Worm (Caenorhabditis elegans) whole organism, dauer: Measurements from ENCODE around the gene ttbk-2.2.
"Not testable (repeated sequence)": the region's sequence is repeated elsewhere in the genome, so short reads cannot be mapped to it uniquely, and the experiment has no call there.

Experiments used
- unc-62 ChIP-seq: sonication (generic microtip); optimal IDR thresholded peaks from 2 replicates; lab custom pipeline; 2017; ENCODE audit warnings: missing biosample characterization, missing genetic modification reagents, missing genetic modification characterization

The ttbk-2.2 gene

DNA sequence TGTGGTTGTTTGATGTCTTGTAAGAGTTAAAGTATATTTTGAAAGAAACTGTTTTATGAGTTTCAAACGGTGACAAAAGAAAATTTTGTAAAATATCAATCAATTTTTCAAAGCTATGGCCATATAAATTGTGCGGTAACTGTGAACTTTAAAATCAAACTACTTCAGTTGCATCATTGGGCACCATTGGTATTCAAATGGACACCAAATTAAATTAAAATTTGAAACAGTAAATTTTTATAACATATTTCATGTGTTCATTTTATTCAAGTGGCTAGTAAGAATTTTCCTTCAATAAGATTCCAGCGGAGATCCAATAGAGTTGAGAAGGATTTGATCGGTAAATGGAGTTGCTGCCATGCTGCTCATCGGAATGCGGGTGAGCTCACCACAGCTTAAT is 35.4 kb downstream of the ttbk-2.2 start:
- TF ChIP-seq unc-62: no peak

- no peak for TF ChIP-seq unc-62
Measured at ce11 chrIV:5028978-5029377, 37.8 kb downstream of the ttbk-2.2 start, which contains the start of the genes best-6 and C09B9.2. Gene best-6 (minus strand): TSS chrIV:5029078. Gene C09B9.2 (plus strand): TSS chrIV:5029291.

DNA sequence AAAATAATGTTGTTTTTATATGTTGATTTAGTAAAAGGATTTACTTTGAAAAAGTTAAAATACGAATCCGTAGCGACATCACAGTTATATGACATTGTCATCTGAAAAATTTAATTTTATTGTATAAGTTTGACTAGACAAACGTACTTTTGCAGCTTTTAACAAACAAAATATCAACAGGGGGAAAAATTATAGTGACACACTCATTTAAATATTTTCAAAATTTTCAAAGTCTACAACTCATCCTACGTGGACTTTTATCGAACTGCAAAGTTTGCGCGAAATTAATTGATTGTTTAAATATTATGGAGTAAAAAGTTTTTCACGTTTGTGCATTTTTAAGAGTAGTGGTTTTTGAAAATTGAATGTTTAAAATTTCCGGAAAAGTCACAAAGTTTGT is 41.1 kb downstream of the ttbk-2.2 start, which contains the start of gene C09B9.85:
TSS of gene C09B9.85 (minus strand) at position 101 of the 400 bp plus-strand sequence.
- TF ChIP-seq unc-62: no peak

- no peak for TF ChIP-seq unc-62
Measured at ce11 chrIV:5020533-5020932, 46.3 kb downstream of the ttbk-2.2 start, which contains the start of gene T28H11.8. Gene T28H11.8 (minus strand): TSS chrIV:5020633.

ce11 chrIV:5017075-5017474 is 49.7 kb downstream of the ttbk-2.2 start, which contains the start of gene T28H11.7:
Gene T28H11.7 (minus strand): TSS chrIV:5017175.
- not testable (repeated sequence) for TF ChIP-seq unc-62

DNA sequence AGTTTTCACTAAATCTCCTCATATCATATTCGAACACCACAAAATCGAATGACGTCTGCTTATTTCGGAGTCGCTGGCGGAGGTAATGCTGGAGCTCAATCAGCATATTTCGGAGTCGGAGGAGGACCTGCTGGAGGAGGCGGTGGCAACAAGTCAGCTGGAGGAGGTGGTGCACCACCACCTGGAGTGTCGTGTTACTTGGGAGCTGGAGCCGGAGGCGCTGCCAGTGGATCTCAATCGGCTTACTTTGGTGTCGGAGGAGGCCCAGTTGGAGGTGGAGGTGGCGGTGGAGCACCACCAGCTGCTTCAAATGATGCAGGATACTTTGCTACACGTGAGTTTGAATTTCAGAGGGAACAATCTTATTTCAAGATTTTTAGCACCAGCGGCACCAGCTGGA is 50.3 kb downstream of the ttbk-2.2 start, which contains the start of gene ssq-4:
TSS of gene ssq-4 (plus strand) at position 19 of the 400 bp plus-strand sequence.
- TF ChIP-seq unc-62: not testable (repeated sequence)
